Worm (Caenorhabditis elegans) whole organism, young adult: ENCODE measurements around the gene T04H1.13.

Experiments
- B0336.3 ChIP-seq: fragments of 200-800 bp; sonication (Bioruptor generic); IDR thresholded peaks from 2 replicates; pipeline ENCODE4 v1.3.6; 2022; ENCODE audit warnings: missing genetic modification characterization, missing compliant biosample characterization
- F22D6.2 ChIP-seq: sonication (generic microtip); optimal IDR thresholded peaks from 2 replicates; lab custom pipeline; 2016; ENCODE audit warnings: mild to moderate bottlenecking, missing genetic modification characterization, missing compliant biosample characterization
- attf-6 ChIP-seq: fragments of 200-800 bp; sonication (Bioruptor generic); IDR thresholded peaks from 2 replicates; pipeline ENCODE4 v1.3.6; 2022; ENCODE audit warnings: missing genetic modification reagents, missing genetic modification characterization, missing compliant biosample characterization
- ceh-40 ChIP-seq: fragments of 200-800 bp; sonication (Bioruptor generic); IDR thresholded peaks from 2 replicates; pipeline ENCODE4 v1.3.6; 2022; ENCODE audit warnings: missing genetic modification characterization, missing compliant biosample characterization
- let-526 ChIP-seq: fragments of 200-800 bp; sonication (Bioruptor generic); IDR thresholded peaks from 2 replicates; pipeline ENCODE4 v1.3.6; 2022; ENCODE audit warnings: missing genetic modification reagents, missing genetic modification characterization, missing compliant biosample characterization
- nfyb-1 ChIP-seq: fragments of 200-800 bp; sonication (Bioruptor generic); IDR thresholded peaks from 2 replicates; pipeline ENCODE4 v1.3.6; 2022; ENCODE audit warnings: missing genetic modification reagents, missing genetic modification characterization, missing compliant biosample characterization
- pbrm-1 ChIP-seq: fragments of 200-800 bp; sonication (Bioruptor generic); IDR thresholded peaks from 2 replicates; pipeline ENCODE4 v1.3.6; 2022; ENCODE audit warnings: missing genetic modification reagents, missing genetic modification characterization, missing compliant biosample characterization
- pha-4 ChIP-seq: fragments of 150-350 bp; sonication (generic microtip); optimal IDR thresholded peaks from 2 replicates; lab custom pipeline; 2014; ENCODE audit warnings: missing biosample characterization, missing genetic modification reagents, missing genetic modification characterization
- snpc-4 ChIP-seq, 5 experiments: fragments of 150-350 bp in 1 of 5; sonication (generic microtip) in 4 of 5; optimal IDR thresholded peaks; 2 replicates each; lab custom pipeline; 2014 to 2018; ENCODE audit warnings: missing genetic modification characterization in 5 of 5, missing biosample characterization in 3 of 5, antibody characterized with exemption in 2 of 5, mild to moderate bottlenecking in 2 of 5, missing compliant biosample characterization in 2 of 5, missing genotype in 2 of 5, moderate library complexity in 2 of 5, missing genetic modification reagents in 1 of 5

ce11 chrV:12244980-12245742, at the start of gene T04H1.13, which contains the start of the genes slfl-5 and rad-50:
- TF ChIP-seq pha-4 (tag; lab: Kevin White, UChicago), result no peak
- TF ChIP-seq B0336.3 (GFP tag; lab: Robert Waterston, UW), result no peak
- no peak for TF ChIP-seq ceh-40 (GFP tag; lab: Robert Waterston, UW)
- TF ChIP-seq F22D6.2 (tag; lab: Kevin White, UChicago), result no peak
- no peak for TF ChIP-seq snpc-4 (GFP tag; optimal IDR thresholded peaks at IDR 0.05; lab: Kevin White, UChicago)
- TF ChIP-seq snpc-4 (tag; optimal IDR thresholded peaks at IDR 0.05; lab: Kevin White, UChicago), result no peak
- no peak for TF ChIP-seq attf-6 (GFP tag; lab: Robert Waterston, UW)
- TF ChIP-seq nfyb-1 (GFP tag; lab: Robert Waterston, UW), result no peak
- no peak for TF ChIP-seq pbrm-1 (GFP tag; lab: Robert Waterston, UW)
- no peak for TF ChIP-seq let-526 (GFP tag; lab: Robert Waterston, UW)
